Fruit fly (Drosophila melanogaster) whole organism, embryonic: ENCODE results near the gene CG18265.

Source experiments
- ATbp ChIP-seq: fragments of 200-800 bp; sonication (Bioruptor generic); optimal IDR thresholded peaks from 2 replicates; lab custom pipeline; 2017; ENCODE audit warnings: missing biosample characterization, mild to moderate bottlenecking, missing genetic modification characterization, missing genetic modification reagents
- Atf6 ChIP-seq: fragments of 200-800 bp; sonication (Bioruptor generic); IDR thresholded peaks from 2 replicates; pipeline ENCODE4 v1.3.6; 2022; ENCODE audit warnings: missing biosample characterization, missing genetic modification characterization
- Blimp-1 ChIP-seq: fragments of 200-800 bp; sonication (Bioruptor generic); optimal IDR thresholded peaks from 3 replicates; lab custom pipeline; 2018; ENCODE audit warnings: missing biosample characterization, missing genetic modification characterization, mild to moderate bottlenecking, moderate library complexity, missing genetic modification reagents
- CG10543 ChIP-seq: fragments of 200-800 bp; sonication (Bioruptor generic); optimal IDR thresholded peaks from 3 replicates; lab custom pipeline; 2017; ENCODE audit warnings: missing biosample characterization, mild to moderate bottlenecking, missing genetic modification characterization, moderate library complexity
- CG10654 ChIP-seq: fragments of 200-800 bp; sonication (Bioruptor generic); optimal IDR thresholded peaks from 2 replicates; lab custom pipeline; 2016; ENCODE audit warnings: missing biosample characterization, missing genetic modification characterization
- CG11247 ChIP-seq: fragments of 200-800 bp; sonication (Bioruptor generic); IDR thresholded peaks from 2 replicates; pipeline ENCODE4 v1.3.6; 2022; ENCODE audit warnings: missing biosample characterization, missing genetic modification characterization
- CG11696 ChIP-seq: fragments of 200-800 bp; sonication (Bioruptor generic); IDR thresholded peaks from 2 replicates; pipeline ENCODE4 v1.3.6; 2022; ENCODE audit warnings: missing biosample characterization, missing genetic modification characterization
- CG13123 ChIP-seq: fragments of 200-800 bp; sonication (Bioruptor generic); optimal IDR thresholded peaks from 2 replicates; lab custom pipeline; 2016; ENCODE audit warnings: missing biosample characterization, missing genetic modification characterization
- CG15073 ChIP-seq: fragments of 200-800 bp; sonication (Bioruptor generic); optimal IDR thresholded peaks from 2 replicates; lab custom pipeline; 2016; ENCODE audit warnings: missing biosample characterization, missing genetic modification characterization
- CG15601 ChIP-seq: fragments of 200-800 bp; sonication (Bioruptor generic); optimal IDR thresholded peaks from 3 replicates; lab custom pipeline; 2019; ENCODE audit warnings: missing biosample characterization, mild to moderate bottlenecking, missing genetic modification characterization, moderate library complexity
- CG1603 ChIP-seq: fragments of 200-800 bp; sonication (Bioruptor generic); optimal IDR thresholded peaks from 2 replicates; lab custom pipeline; 2019; ENCODE audit warnings: missing biosample characterization, mild to moderate bottlenecking, missing genetic modification characterization, moderate library complexity
- CG16779 ChIP-seq: fragments of 200-800 bp; sonication (Bioruptor generic); IDR thresholded peaks from 2 replicates; pipeline ENCODE4 v1.3.6; 2022; ENCODE audit warnings: missing biosample characterization, missing genetic modification characterization
- CG2678 ChIP-seq: fragments of 200-800 bp; sonication (Bioruptor generic); optimal IDR thresholded peaks from 3 replicates; lab custom pipeline; 2019; ENCODE audit warnings: missing biosample characterization, mild to moderate bottlenecking, missing genetic modification characterization, moderate library complexity
- CG3163 ChIP-seq: fragments of 200-800 bp; sonication (Bioruptor generic); optimal IDR thresholded peaks from 3 replicates; lab custom pipeline; 2016; ENCODE audit warnings: missing biosample characterization, missing genetic modification characterization
- CG4854 ChIP-seq: fragments of 200-800 bp; sonication (Bioruptor generic); optimal IDR thresholded peaks from 2 replicates; lab custom pipeline; 2016; ENCODE audit warnings: missing biosample characterization, missing genetic modification characterization, inconsistent platforms
- CG6791 ChIP-seq: fragments of 200-800 bp; sonication (Bioruptor generic); IDR thresholded peaks from 3 replicates; pipeline ENCODE4 v1.3.6; 2022; ENCODE audit warnings: missing biosample characterization, missing genetic modification characterization; ENCODE audit not compliant: partially characterized antibody
- CG7786 ChIP-seq: fragments of 200-800 bp; sonication (Bioruptor generic); optimal IDR thresholded peaks from 2 replicates; lab custom pipeline; 2016; ENCODE audit warnings: missing biosample characterization, missing genetic modification characterization
- CG7987 ChIP-seq: fragments of 200-800 bp; sonication (Bioruptor generic); optimal IDR thresholded peaks from 2 replicates; lab custom pipeline; 2018; ENCODE audit warnings: missing biosample characterization, mild to moderate bottlenecking, missing genetic modification characterization, moderate library complexity
- CG9876 ChIP-seq: fragments of 200-800 bp; sonication (Bioruptor generic); optimal IDR thresholded peaks from 2 replicates; lab custom pipeline; 2016; ENCODE audit warnings: missing biosample characterization, missing genetic modification characterization
- Camta ChIP-seq: fragments of 200-800 bp; sonication (Bioruptor generic); optimal IDR thresholded peaks from 2 replicates; lab custom pipeline; 2016; ENCODE audit warnings: missing biosample characterization, missing genetic modification characterization
- Dref ChIP-seq: fragments of 200-800 bp; sonication (Bioruptor generic); IDR thresholded peaks from 2 replicates; pipeline ENCODE4 v1.3.6; 2022; ENCODE audit warnings: missing biosample characterization, missing genetic modification characterization
- Drgx ChIP-seq: fragments of 200-800 bp; sonication (Bioruptor generic); IDR thresholded peaks from 2 replicates; pipeline ENCODE4 v1.3.6; 2022; ENCODE audit warnings: missing biosample characterization, missing genetic modification characterization
- Ets65A ChIP-seq: fragments of 200-800 bp; sonication (Bioruptor generic); peaks from one replicate; lab custom pipeline; 2016; ENCODE audit warnings: missing biosample characterization, missing genetic modification characterization
- Hmr ChIP-seq: fragments of 200-800 bp; sonication (Bioruptor generic); optimal IDR thresholded peaks from 3 replicates; lab custom pipeline; 2017; ENCODE audit warnings: mild to moderate bottlenecking, missing biosample characterization, missing genetic modification reagents, missing genetic modification characterization
- MBD-R2 ChIP-seq: fragments of 200-800 bp; sonication (Bioruptor generic); IDR thresholded peaks from 2 replicates; pipeline ENCODE4 v1.3.6; 2022; ENCODE audit warnings: missing biosample characterization, missing genetic modification characterization
- Mes4 ChIP-seq: fragments of 200-800 bp; sonication (Bioruptor generic); optimal IDR thresholded peaks from 2 replicates; lab custom pipeline; 2016; ENCODE audit warnings: missing biosample characterization, missing genetic modification characterization
- Mrtf ChIP-seq: fragments of 200-800 bp; sonication (Bioruptor generic); IDR thresholded peaks from 3 replicates; pipeline ENCODE4 v1.3.6; 2022; ENCODE audit warnings: missing biosample characterization, missing genetic modification characterization
- ab ChIP-seq: fragments of 200-800 bp; sonication (Bioruptor generic); optimal IDR thresholded peaks from 2 replicates; lab custom pipeline; 2016; ENCODE audit warnings: missing biosample characterization, missing genetic modification characterization
- ac ChIP-seq: fragments of 200-800 bp; sonication (Bioruptor generic); optimal IDR thresholded peaks from 3 replicates; lab custom pipeline; 2017; ENCODE audit warnings: missing biosample characterization, mild to moderate bottlenecking, missing genetic modification characterization
- bcd ChIP-seq: fragments of 200-800 bp; sonication (Bioruptor generic); optimal IDR thresholded peaks from 2 replicates; lab custom pipeline; 2017; ENCODE audit warnings: missing biosample characterization, mild to moderate bottlenecking, missing genetic modification characterization
- chif ChIP-seq, 2 experiments: fragments of 200-800 bp; sonication (Bioruptor generic); optimal IDR thresholded peaks; 3 replicates each; lab custom pipeline; 2016; ENCODE audit warnings: missing biosample characterization in 2 of 2, missing genetic modification characterization in 2 of 2
- chm ChIP-seq: fragments of 200-800 bp; sonication (Bioruptor generic); IDR thresholded peaks from 2 replicates; pipeline ENCODE4 v1.3.6; 2022; ENCODE audit warnings: missing biosample characterization, missing genetic modification characterization
- crc ChIP-seq: fragments of 200-800 bp; sonication (Bioruptor generic); optimal IDR thresholded peaks from 2 replicates; lab custom pipeline; 2016; ENCODE audit warnings: missing biosample characterization, missing genetic modification characterization
- emc ChIP-seq: fragments of 200-800 bp; sonication (Bioruptor generic); optimal IDR thresholded peaks from 2 replicates; lab custom pipeline; 2016; ENCODE audit warnings: missing biosample characterization, missing genetic modification characterization
- gcm2 ChIP-seq: fragments of 200-800 bp; sonication (Bioruptor generic); optimal IDR thresholded peaks from 2 replicates; lab custom pipeline; 2016; ENCODE audit warnings: missing biosample characterization, missing genetic modification characterization
- grn ChIP-seq: fragments of 200-800 bp; sonication (Bioruptor generic); optimal IDR thresholded peaks from 3 replicates; lab custom pipeline; 2017; ENCODE audit warnings: missing biosample characterization, missing genetic modification characterization
- h ChIP-seq: fragments of >200 bp; optimal IDR thresholded peaks from 2 replicates; lab custom pipeline; 2017
- hkb ChIP-seq, 2 experiments: fragments of 200-800 bp in 1 of 2; fragments of >200 bp in 1 of 2; sonication (Bioruptor generic) in 1 of 2; IDR thresholded peaks in 1 of 2; optimal IDR thresholded peaks in 1 of 2; 2 replicates each; pipeline versions ENCODE4 v1.3.6 to Lab custom; 2017 to 2022; ENCODE audit warnings: missing biosample characterization in 1 of 2, missing genetic modification characterization in 1 of 2
- ind ChIP-seq: fragments of 200-800 bp; sonication (Bioruptor generic); optimal IDR thresholded peaks from 3 replicates; lab custom pipeline; 2016; ENCODE audit warnings: missing biosample characterization, missing genetic modification characterization
- maf-S ChIP-seq: fragments of 200-800 bp; sonication (Bioruptor generic); optimal IDR thresholded peaks from 2 replicates; lab custom pipeline; 2016; ENCODE audit warnings: missing biosample characterization, missing genetic modification characterization
- mirr ChIP-seq: fragments of 200-800 bp; sonication (Bioruptor generic); optimal IDR thresholded peaks from 3 replicates; lab custom pipeline; 2018; ENCODE audit warnings: missing biosample characterization, mild to moderate bottlenecking, missing genetic modification characterization
- p53 ChIP-seq: fragments of 200-800 bp; sonication (Bioruptor generic); optimal IDR thresholded peaks from 2 replicates; lab custom pipeline; 2016; ENCODE audit warnings: missing biosample characterization, missing genetic modification characterization
- peb ChIP-seq: fragments of 200-800 bp; sonication (Bioruptor generic); IDR thresholded peaks from 2 replicates; pipeline ENCODE4 v1.3.6; 2022; ENCODE audit warnings: missing biosample characterization, missing genetic modification characterization
- prd ChIP-seq, 3 experiments: fragments of >200 bp in 2 of 3; fragments of 200-800 bp in 1 of 3; sonication (Bioruptor generic) in 1 of 3; optimal IDR thresholded peaks in 2 of 3; IDR thresholded peaks in 1 of 3; 2 replicates in 2 of 3; 3 replicates in 1 of 3; pipeline versions ENCODE4 v1.3.6 to Lab custom; 2017 to 2022; ENCODE audit warnings: missing biosample characterization in 1 of 3, missing genetic modification characterization in 1 of 3
- pzg ChIP-seq: fragments of 200-800 bp; sonication (Bioruptor generic); optimal IDR thresholded peaks from 3 replicates; lab custom pipeline; 2018; ENCODE audit warnings: missing biosample characterization, mild to moderate bottlenecking, missing genetic modification characterization, moderate library complexity
- sna ChIP-seq: fragments of 200-800 bp; sonication (Bioruptor generic); IDR thresholded peaks from 2 replicates; pipeline ENCODE4 v1.3.6; 2022; ENCODE audit warnings: missing biosample characterization, missing genetic modification characterization; ENCODE audit not compliant: partially characterized antibody
- tin ChIP-seq: fragments of 200-800 bp; sonication (Bioruptor generic); optimal IDR thresholded peaks from 3 replicates; lab custom pipeline; 2016; ENCODE audit warnings: missing biosample characterization, missing genetic modification characterization
- unc-4 ChIP-seq: fragments of 200-800 bp; sonication (Bioruptor generic); IDR thresholded peaks from 2 replicates; pipeline ENCODE4 v1.3.6; 2022; ENCODE audit warnings: missing biosample characterization, missing genetic modification characterization; ENCODE audit not compliant: partially characterized antibody
- unpg ChIP-seq: fragments of 200-800 bp; sonication (Bioruptor generic); optimal IDR thresholded peaks from 3 replicates; lab custom pipeline; 2018; ENCODE audit warnings: missing biosample characterization, mild to moderate bottlenecking, missing genetic modification characterization, moderate library complexity
- vnd ChIP-seq: fragments of 200-800 bp; sonication (Bioruptor generic); IDR thresholded peaks from 3 replicates; pipeline ENCODE4 v1.3.6; 2022; ENCODE audit warnings: missing biosample characterization, missing genetic modification characterization; ENCODE audit not compliant: partially characterized antibody

The CG18265 gene

dm6 chr3L:17433555-17433954 is 5.6 kb upstream of the CG18265 start, which contains the start of the genes Coq4 and CG32176 (continued):
- peak; percentile 69 for TF ChIP-seq pzg (GFP tag; lab: Kevin White, UChicago)
- peak; percentile 97 for TF ChIP-seq CG2678 (tag; lab: Kevin White, UChicago)
- TF ChIP-seq chm (GFP tag; lab: Robert Waterston, UW): peak; percentile 98
- TF ChIP-seq crc: peak; percentile 98
- peak; percentile 96 for TF ChIP-seq ab
- TF ChIP-seq unpg (GFP tag; lab: Kevin White, UChicago): peak; percentile 99
- peak; percentile 75 for TF ChIP-seq grn (GFP tag; lab: Kevin White, UChicago)
- peak; percentile 97 for TF ChIP-seq Atf6 (GFP tag; lab: Robert Waterston, UW)
- TF ChIP-seq CG4854: peak; percentile 98
- TF ChIP-seq bcd: peak; percentile 98
- TF ChIP-seq tin (GFP tag; lab: Kevin White, UChicago): peak; percentile 99
- TF ChIP-seq Dref: peak; percentile 47
- TF ChIP-seq CG15073: peak; percentile 89
- TF ChIP-seq mirr (GFP tag; lab: Kevin White, UChicago): peak; percentile 95
- TF ChIP-seq CG1603 (tag; lab: Kevin White, UChicago): peak; percentile 98
- peak; percentile 92 for TF ChIP-seq p53 (GFP tag; lab: Kevin White, UChicago)
- peak; percentile 97 for TF ChIP-seq gcm2 (GFP tag; lab: Kevin White, UChicago)
- peak; percentile 96 for TF ChIP-seq Blimp-1
- TF ChIP-seq CG10543 (GFP tag; lab: Kevin White, UChicago): peak; percentile 96
- no peak for TF ChIP-seq prd (optimal IDR thresholded peaks at IDR 0.05; lab: Kevin White, UChicago)
- TF ChIP-seq prd (GFP tag; IDR thresholded peaks at IDR 0.05; lab: Robert Waterston, UW): peak; percentile 99
- TF ChIP-seq CG13123 (GFP tag; lab: Kevin White, UChicago): peak; percentile 96
- TF ChIP-seq ac (GFP tag; lab: Kevin White, UChicago): peak; percentile 88
- TF ChIP-seq emc (GFP tag; lab: Kevin White, UChicago): peak; percentile 95
- TF ChIP-seq CG11696 (GFP tag; lab: Robert Waterston, UW): peak; percentile 87
- TF ChIP-seq ind (GFP tag; lab: Kevin White, UChicago): peak; percentile 99
- TF ChIP-seq CG16779 (GFP tag; lab: Robert Waterston, UW): peak; percentile 97
- peak; percentile 96 for TF ChIP-seq Drgx (GFP tag; lab: Robert Waterston, UW)
- TF ChIP-seq CG11247: peak; percentile 98
- peak; percentile 95 for TF ChIP-seq ATbp (GFP tag; lab: Kevin White, UChicago)
- peak; percentile 99 for TF ChIP-seq CG10654 (GFP tag; lab: Kevin White, UChicago)
- peak; percentile 99 for TF ChIP-seq MBD-R2 (GFP tag; lab: Robert Waterston, UW)
- TF ChIP-seq Mrtf: peak; percentile 98
- TF ChIP-seq CG7786 (GFP tag; lab: Kevin White, UChicago): peak; percentile 98
- peak; percentile 88 for TF ChIP-seq CG3163 (GFP tag; lab: Kevin White, UChicago)
- peak; percentile 100 for TF ChIP-seq Ets65A (GFP tag; lab: Kevin White, UChicago)
- peak; percentile 94 for TF ChIP-seq CG15601
- peak; percentile 96 for TF ChIP-seq peb
- TF ChIP-seq Hmr (GFP tag; lab: Kevin White, UChicago): peak; percentile 97
- peak; percentile 98 for TF ChIP-seq maf-S (GFP tag; lab: Kevin White, UChicago)
- peak; percentile 46 for TF ChIP-seq hkb (optimal IDR thresholded peaks at IDR 0.05; lab: Kevin White, UChicago)
- TF ChIP-seq hkb (GFP tag; IDR thresholded peaks at IDR 0.05; lab: Robert Waterston, UW): peak; percentile 97
- TF ChIP-seq h (lab: Kevin White, UChicago): no peak
- TF ChIP-seq chif (GFP tag; optimal IDR thresholded peaks at IDR 0.05; lab: Kevin White, UChicago): peak; percentile 98 to 99
- TF ChIP-seq sna (GFP tag; lab: Robert Waterston, UW): peak; percentile 70
- TF ChIP-seq CG9876: peak; percentile 97
- TF ChIP-seq Mes4 (GFP tag; lab: Kevin White, UChicago): peak; percentile 96
- peak; percentile 63; the same call in 2 of the 3 replicates for TF ChIP-seq vnd (GFP tag; lab: Robert Waterston, UW)
- TF ChIP-seq CG6791 (GFP tag; lab: Robert Waterston, UW): peak; percentile 76; the same call in 2 of the 3 replicates
- TF ChIP-seq Camta (GFP tag; lab: Kevin White, UChicago): peak; percentile 98
- peak; percentile 95 for TF ChIP-seq CG7987 (GFP tag; lab: Kevin White, UChicago)
- TF ChIP-seq unc-4 (GFP tag; lab: Robert Waterston, UW): peak; percentile 55; the same call in 1 of the 2 replicates
